Fruit fly (Drosophila melanogaster) whole organism, embryonic: ENCODE measurements around the gene Tomosyn.

Source experiments
- Aef1 ChIP-seq: fragments of 200-800 bp; sonication (Bioruptor generic); IDR thresholded peaks from 3 replicates; pipeline ENCODE4 v1.3.6; 2022; ENCODE audit warnings: missing biosample characterization, missing genetic modification characterization
- Atf-2 ChIP-seq: fragments of 200-800 bp; sonication (Bioruptor generic); optimal IDR thresholded peaks from 2 replicates; lab custom pipeline; 2016; ENCODE audit warnings: missing biosample characterization, missing genetic modification characterization
- CG10147 ChIP-seq: fragments of 200-800 bp; sonication (Bioruptor generic); optimal IDR thresholded peaks from 2 replicates; lab custom pipeline; 2019; ENCODE audit warnings: missing biosample characterization, mild to moderate bottlenecking, missing genetic modification characterization, moderate library complexity
- CG10267 ChIP-seq: fragments of 200-800 bp; sonication (Bioruptor generic); optimal IDR thresholded peaks from 2 replicates; lab custom pipeline; 2018; ENCODE audit warnings: missing biosample characterization, mild to moderate bottlenecking, missing genetic modification characterization, moderate library complexity
- CG10274 ChIP-seq: fragments of 200-800 bp; sonication (Bioruptor generic); optimal IDR thresholded peaks from 3 replicates; lab custom pipeline; 2017; ENCODE audit warnings: missing biosample characterization, mild to moderate bottlenecking, missing genetic modification characterization
- CG10959 ChIP-seq: fragments of 200-800 bp; sonication (Bioruptor generic); IDR thresholded peaks from 2 replicates; pipeline ENCODE4 v1.3.6; 2022; ENCODE audit warnings: missing biosample characterization, missing genetic modification characterization
- CG12219 ChIP-seq: fragments of 200-800 bp; sonication (Bioruptor generic); optimal IDR thresholded peaks from 3 replicates; lab custom pipeline; 2018; ENCODE audit warnings: missing biosample characterization, mild to moderate bottlenecking, missing genetic modification characterization
- CG13775 ChIP-seq: fragments of 200-800 bp; sonication (Bioruptor generic); optimal IDR thresholded peaks from 3 replicates; lab custom pipeline; 2017; ENCODE audit warnings: missing biosample characterization, mild to moderate bottlenecking, missing genetic modification characterization
- CG14014 ChIP-seq: fragments of 200-800 bp; sonication (Bioruptor generic); IDR thresholded peaks from 2 replicates; pipeline ENCODE4 v1.3.6; 2022; ENCODE audit warnings: missing biosample characterization, missing genetic modification characterization
- CG15011 ChIP-seq: fragments of 200-800 bp; sonication (Bioruptor generic); optimal IDR thresholded peaks from 3 replicates; lab custom pipeline; 2018; ENCODE audit warnings: missing biosample characterization, mild to moderate bottlenecking, missing genetic modification characterization
- CG16813 ChIP-seq: fragments of 200-800 bp; sonication (Bioruptor generic); IDR thresholded peaks from 3 replicates; pipeline ENCODE4 v1.3.6; 2022; ENCODE audit warnings: missing biosample characterization, missing genetic modification characterization; ENCODE audit not compliant: partially characterized antibody
- CG18011 ChIP-seq: fragments of 200-800 bp; sonication (Bioruptor generic); optimal IDR thresholded peaks from 2 replicates; lab custom pipeline; 2017; ENCODE audit warnings: missing biosample characterization, missing genetic modification characterization, mild to moderate bottlenecking, moderate library complexity, missing genotype
- CG1832 ChIP-seq: fragments of 200-800 bp; sonication (Bioruptor generic); optimal IDR thresholded peaks from 2 replicates; lab custom pipeline; 2017; ENCODE audit warnings: missing biosample characterization, mild to moderate bottlenecking, missing genetic modification characterization, inconsistent platforms
- CG2875 ChIP-seq: fragments of 200-800 bp; sonication (Bioruptor generic); optimal IDR thresholded peaks from 2 replicates; lab custom pipeline; 2017; ENCODE audit warnings: missing biosample characterization, mild to moderate bottlenecking, missing genetic modification characterization, missing genetic modification reagents
- CG30020 ChIP-seq: fragments of 200-800 bp; optimal IDR thresholded peaks from 2 replicates; lab custom pipeline; 2019; ENCODE audit warnings: missing biosample characterization, mild to moderate bottlenecking, missing genetic modification characterization, moderate library complexity
- CG31365 ChIP-seq: fragments of 200-800 bp; sonication (Bioruptor generic); optimal IDR thresholded peaks from 2 replicates; lab custom pipeline; 2018; ENCODE audit warnings: missing biosample characterization, mild to moderate bottlenecking, missing genetic modification characterization
- CG6175 ChIP-seq: fragments of 200-800 bp; sonication (Bioruptor generic); IDR thresholded peaks from 3 replicates; pipeline ENCODE4 v1.3.6; 2022; ENCODE audit warnings: missing biosample characterization, missing genetic modification characterization
- CG7357 ChIP-seq: fragments of 200-800 bp; sonication (Bioruptor generic); IDR thresholded peaks from 3 replicates; pipeline ENCODE4 v1.3.6; 2022; ENCODE audit warnings: missing biosample characterization, missing genetic modification characterization
- CG7928 ChIP-seq: fragments of 200-800 bp; sonication (Bioruptor generic); optimal IDR thresholded peaks from 2 replicates; lab custom pipeline; 2017; ENCODE audit warnings: missing biosample characterization, mild to moderate bottlenecking, missing genetic modification characterization
- CG8388 ChIP-seq: fragments of 200-800 bp; sonication (Bioruptor generic); optimal IDR thresholded peaks from 2 replicates; lab custom pipeline; 2019; ENCODE audit warnings: missing biosample characterization, mild to moderate bottlenecking, missing genetic modification characterization, moderate library complexity
- CG8944 ChIP-seq: fragments of 200-800 bp; sonication (Bioruptor generic); optimal IDR thresholded peaks from 3 replicates; lab custom pipeline; 2016; ENCODE audit warnings: missing biosample characterization, missing genetic modification characterization
- CG9215 ChIP-seq: fragments of 200-800 bp; sonication (Bioruptor generic); IDR thresholded peaks from 2 replicates; pipeline ENCODE4 v1.3.6; 2022; ENCODE audit warnings: missing biosample characterization, missing genetic modification characterization
- CG9797 ChIP-seq: fragments of 200-800 bp; sonication (Bioruptor generic); optimal IDR thresholded peaks from 3 replicates; lab custom pipeline; 2018; ENCODE audit warnings: missing biosample characterization, mild to moderate bottlenecking, missing genetic modification characterization
- CG9876 ChIP-seq: fragments of 200-800 bp; sonication (Bioruptor generic); optimal IDR thresholded peaks from 2 replicates; lab custom pipeline; 2016; ENCODE audit warnings: missing biosample characterization, missing genetic modification characterization
- D ChIP-seq, 2 experiments: fragments of 200-800 bp in 1 of 2; fragments of >200 bp in 1 of 2; sonication (Bioruptor generic) in 1 of 2; optimal IDR thresholded peaks; 2 replicates in 1 of 2; 3 replicates in 1 of 2; lab custom pipeline; 2017; ENCODE audit warnings: mild to moderate bottlenecking in 1 of 2, missing biosample characterization in 1 of 2, missing genetic modification characterization in 1 of 2, missing genetic modification reagents in 1 of 2
- Dad ChIP-seq: fragments of 200-800 bp; sonication (Bioruptor generic); optimal IDR thresholded peaks from 3 replicates; lab custom pipeline; 2016; ENCODE audit warnings: missing biosample characterization, missing genetic modification characterization
- Dbx ChIP-seq: fragments of 200-800 bp; sonication (Bioruptor generic); IDR thresholded peaks from 3 replicates; pipeline ENCODE4 v1.3.6; 2022; ENCODE audit warnings: missing biosample characterization, missing genetic modification characterization
- Dfd ChIP-seq, 2 experiments: fragments of >200 bp; optimal IDR thresholded peaks; 2 replicates each; lab custom pipeline; 2017; ENCODE audit warnings: missing biosample characterization in 2 of 2, missing genetic modification characterization in 2 of 2
- Elba2 ChIP-seq: fragments of 200-800 bp; sonication (Bioruptor generic); optimal IDR thresholded peaks from 3 replicates; lab custom pipeline; 2016; ENCODE audit warnings: missing biosample characterization, missing genetic modification characterization
- Hmr ChIP-seq: fragments of 200-800 bp; sonication (Bioruptor generic); optimal IDR thresholded peaks from 3 replicates; lab custom pipeline; 2017; ENCODE audit warnings: mild to moderate bottlenecking, missing biosample characterization, missing genetic modification reagents, missing genetic modification characterization
- Hr3 ChIP-seq: fragments of 200-800 bp; sonication (Bioruptor generic); optimal IDR thresholded peaks from 3 replicates; lab custom pipeline; 2016; ENCODE audit warnings: missing biosample characterization, missing genetic modification characterization
- Nf-YB ChIP-seq: fragments of 200-800 bp; sonication (Bioruptor generic); optimal IDR thresholded peaks from 3 replicates; lab custom pipeline; 2019; ENCODE audit warnings: missing biosample characterization, mild to moderate bottlenecking, missing genetic modification characterization, moderate library complexity
- Ptx1 ChIP-seq: fragments of 200-800 bp; sonication (Bioruptor generic); IDR thresholded peaks from 2 replicates; pipeline ENCODE4 v1.3.6; 2022; ENCODE audit warnings: missing biosample characterization, missing genetic modification characterization
- Ravus ChIP-seq: fragments of 200-800 bp; sonication (Bioruptor generic); IDR thresholded peaks from 2 replicates; pipeline ENCODE4 v1.3.6; 2022; ENCODE audit warnings: missing biosample characterization, missing genetic modification characterization
- Scr ChIP-seq: fragments of 200-800 bp; sonication (Bioruptor generic); IDR thresholded peaks from 2 replicates; pipeline ENCODE4 v1.3.6; 2022; ENCODE audit warnings: missing biosample characterization, missing genetic modification characterization; ENCODE audit not compliant: partially characterized antibody
- TFAM ChIP-seq: fragments of 200-800 bp; sonication (Bioruptor generic); optimal IDR thresholded peaks from 2 replicates; lab custom pipeline; 2017; ENCODE audit warnings: missing biosample characterization, missing genetic modification characterization, inconsistent platforms
- Tbp ChIP-seq: fragments of >200 bp; optimal IDR thresholded peaks from 2 replicates; lab custom pipeline; 2018; ENCODE audit warnings: missing biosample characterization, missing genetic modification characterization
- cad ChIP-seq: fragments of >200 bp; optimal IDR thresholded peaks from 2 replicates; lab custom pipeline; 2017; ENCODE audit warnings: missing biosample characterization, missing genetic modification characterization
- chif ChIP-seq, 2 experiments: fragments of 200-800 bp; sonication (Bioruptor generic); optimal IDR thresholded peaks; 3 replicates each; lab custom pipeline; 2016; ENCODE audit warnings: missing biosample characterization in 2 of 2, missing genetic modification characterization in 2 of 2
- chn ChIP-seq: fragments of 200-800 bp; sonication (Bioruptor generic); optimal IDR thresholded peaks from 2 replicates; lab custom pipeline; 2016; ENCODE audit warnings: missing biosample characterization, missing genetic modification characterization
- crc ChIP-seq: fragments of 200-800 bp; sonication (Bioruptor generic); optimal IDR thresholded peaks from 2 replicates; lab custom pipeline; 2016; ENCODE audit warnings: missing biosample characterization, missing genetic modification characterization
- crol ChIP-seq: fragments of 200-800 bp; sonication (Bioruptor generic); IDR thresholded peaks from 2 replicates; pipeline ENCODE4 v1.3.6; 2022; ENCODE audit warnings: missing biosample characterization, missing genetic modification characterization
- cwo ChIP-seq: fragments of 200-800 bp; sonication (Bioruptor generic); optimal IDR thresholded peaks from 3 replicates; lab custom pipeline; 2017; ENCODE audit warnings: missing biosample characterization, missing genetic modification characterization, mild to moderate bottlenecking, moderate library complexity, missing genetic modification reagents
- ftz-f1 ChIP-seq: fragments of 200-800 bp; sonication (Bioruptor generic); optimal IDR thresholded peaks from 2 replicates; lab custom pipeline; 2016; ENCODE audit warnings: missing biosample characterization, missing genetic modification characterization
- inv ChIP-seq: fragments of 200-800 bp; sonication (Bioruptor generic); IDR thresholded peaks from 2 replicates; pipeline ENCODE4 v1.3.6; 2022; ENCODE audit warnings: missing biosample characterization, missing genetic modification characterization; ENCODE audit not compliant: partially characterized antibody
- nom ChIP-seq: fragments of 200-800 bp; sonication (Bioruptor generic); optimal IDR thresholded peaks from 2 replicates; lab custom pipeline; 2017; ENCODE audit warnings: missing biosample characterization, missing genetic modification characterization, mild to moderate bottlenecking, moderate library complexity, missing genetic modification reagents
- prd ChIP-seq, 3 experiments: fragments of >200 bp in 2 of 3; fragments of 200-800 bp in 1 of 3; sonication (Bioruptor generic) in 1 of 3; optimal IDR thresholded peaks in 2 of 3; IDR thresholded peaks in 1 of 3; 2 replicates in 2 of 3; 3 replicates in 1 of 3; pipeline versions ENCODE4 v1.3.6 to Lab custom; 2017 to 2022; ENCODE audit warnings: missing biosample characterization in 1 of 3, missing genetic modification characterization in 1 of 3
- sd ChIP-seq: fragments of 200-800 bp; sonication (Bioruptor generic); optimal IDR thresholded peaks from 3 replicates; lab custom pipeline; 2018; ENCODE audit warnings: missing biosample characterization, mild to moderate bottlenecking, missing genetic modification characterization, moderate library complexity
- unc-4 ChIP-seq: fragments of 200-800 bp; sonication (Bioruptor generic); IDR thresholded peaks from 2 replicates; pipeline ENCODE4 v1.3.6; 2022; ENCODE audit warnings: missing biosample characterization, missing genetic modification characterization; ENCODE audit not compliant: partially characterized antibody

The Tomosyn gene

dm6 chrX:12653574-12653973 is 22.2 kb downstream of the Tomosyn start, which contains the start of gene CkIalpha (continued):
- peak; percentile 44 for TF ChIP-seq Hr3 (GFP tag; lab: Kevin White, UChicago)
- peak; percentile 17 for TF ChIP-seq Atf-2 (GFP tag; lab: Kevin White, UChicago)
- TF ChIP-seq crc (GFP tag; lab: Kevin White, UChicago): no peak
- TF ChIP-seq Elba2 (GFP tag; lab: Kevin White, UChicago): peak; percentile 62
- TF ChIP-seq CG14014 (GFP tag; lab: Robert Waterston, UW): peak; percentile 29; the same call in 1 of the 2 replicates
- TF ChIP-seq Dfd (GFP tag; optimal IDR thresholded peaks at IDR 0.05; lab: Kevin White, UChicago): no peak
- TF ChIP-seq CG10959 (GFP tag; lab: Robert Waterston, UW): no peak
- TF ChIP-seq CG15011: no peak
- peak; percentile 96 for TF ChIP-seq Scr (GFP tag; lab: Robert Waterston, UW)
- TF ChIP-seq nom: no peak
- peak; percentile 60 for TF ChIP-seq CG9797 (GFP tag; lab: Kevin White, UChicago)
- TF ChIP-seq Ravus: no peak
- TF ChIP-seq CG13775: peak; percentile 27
- no peak for TF ChIP-seq Nf-YB (GFP tag; lab: Kevin White, UChicago)
- TF ChIP-seq inv (GFP tag; lab: Robert Waterston, UW): peak; percentile 98
- peak; percentile 63 for TF ChIP-seq Aef1 (GFP tag; lab: Robert Waterston, UW)
- no peak for TF ChIP-seq cwo (GFP tag; lab: Kevin White, UChicago)
- no peak for TF ChIP-seq CG31365 (tag; lab: Kevin White, UChicago)
- TF ChIP-seq TFAM (GFP tag; lab: Kevin White, UChicago): no peak
- TF ChIP-seq prd (optimal IDR thresholded peaks at IDR 0.05; lab: Kevin White, UChicago): no peak
- TF ChIP-seq prd (GFP tag; IDR thresholded peaks at IDR 0.05; lab: Robert Waterston, UW): peak; percentile 37; the same call in 1 of the 3 replicates
- TF ChIP-seq CG6175: peak; percentile 59; the same call in 1 of the 3 replicates
- peak; percentile 6 for TF ChIP-seq CG18011 (GFP tag; lab: Kevin White, UChicago)
- no peak for TF ChIP-seq D (optimal IDR thresholded peaks at IDR 0.05; lab: Kevin White, UChicago)
- no peak for TF ChIP-seq D (GFP tag; optimal IDR thresholded peaks at IDR 0.05; lab: Kevin White, UChicago)
- peak; percentile 11; the same call in 1 of the 2 replicates for TF ChIP-seq crol (GFP tag; lab: Robert Waterston, UW)
- no peak for TF ChIP-seq CG2875
- no peak for TF ChIP-seq CG7357 (GFP tag; lab: Robert Waterston, UW)
- no peak for TF ChIP-seq sd (tag; lab: Kevin White, UChicago)
- no peak for TF ChIP-seq CG10274 (GFP tag; lab: Kevin White, UChicago)
- peak in 1 of 2 experiments; percentile 14 for TF ChIP-seq chif (GFP tag; optimal IDR thresholded peaks at IDR 0.05; lab: Kevin White, UChicago)
- TF ChIP-seq CG10267 (tag; lab: Kevin White, UChicago): peak; percentile 98
- peak; percentile 48 for TF ChIP-seq Ptx1 (GFP tag; lab: Robert Waterston, UW)
- peak; percentile 11 for TF ChIP-seq Dad (GFP tag; lab: Kevin White, UChicago)
- TF ChIP-seq CG16813: peak; percentile 98
- peak; percentile 82; the same call in 2 of the 3 replicates for TF ChIP-seq Dbx (GFP tag; lab: Robert Waterston, UW)
- no peak for TF ChIP-seq cad (GFP tag; lab: Kevin White, UChicago)
- no peak for TF ChIP-seq CG12219 (GFP tag; lab: Kevin White, UChicago)
- no peak for TF ChIP-seq CG1832
- TF ChIP-seq CG8388 (GFP tag; lab: Kevin White, UChicago): no peak
- TF ChIP-seq chn (GFP tag; lab: Kevin White, UChicago): peak; percentile 50
- TF ChIP-seq CG10147 (GFP tag; lab: Kevin White, UChicago): no peak
- no peak for TF ChIP-seq CG9215 (GFP tag; lab: Robert Waterston, UW)
- TF ChIP-seq unc-4 (GFP tag; lab: Robert Waterston, UW): peak; percentile 98
- peak; percentile 19 for TF ChIP-seq CG7928 (GFP tag; lab: Kevin White, UChicago)
- peak; percentile 54 for TF ChIP-seq CG8944 (GFP tag; lab: Kevin White, UChicago)
- peak; percentile 74 for TF ChIP-seq Hmr (GFP tag; lab: Kevin White, UChicago)
- TF ChIP-seq CG9876 (GFP tag; lab: Kevin White, UChicago): peak; percentile 54
- TF ChIP-seq CG30020 (tag; lab: Kevin White, UChicago): peak; percentile 38
- TF ChIP-seq ftz-f1: peak; percentile 61
- TF ChIP-seq Tbp (GFP tag; lab: Kevin White, UChicago): no peak
